Fruit fly (Drosophila melanogaster): ENCODE results near the gene TM9SF2.

The TM9SF2 gene

DNA sequence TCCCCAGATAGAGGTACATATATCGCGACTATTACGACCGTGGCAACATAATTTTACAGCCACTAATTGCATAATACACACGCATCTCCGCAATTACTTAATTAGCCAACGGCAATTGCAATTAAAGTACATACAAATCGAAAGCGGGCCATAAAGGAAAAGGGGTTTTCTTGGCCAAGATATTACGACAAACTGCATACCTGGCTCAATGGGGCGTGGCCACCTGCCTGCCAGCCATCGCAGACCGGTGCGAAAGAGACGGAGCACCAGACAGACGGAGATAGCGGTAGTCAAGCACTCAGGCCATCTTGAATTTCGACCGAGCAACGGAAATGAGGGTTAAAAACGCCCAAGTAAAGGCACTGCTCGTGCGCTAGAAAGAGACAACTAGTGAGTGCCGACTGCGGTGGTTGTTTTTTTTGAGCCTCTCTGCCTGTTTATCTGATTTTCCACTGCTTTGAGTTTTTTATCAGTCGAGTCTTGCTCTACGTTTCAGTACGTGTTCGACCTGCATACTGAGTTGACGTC is 36.2 kb upstream of the TM9SF2 start, which contains the start of gene cad (continued):
- no peak for TF ChIP-seq Hr78 (GFP tag; optimal IDR thresholded peaks at IDR 0.05)
- TF ChIP-seq CG8290 (GFP tag; optimal IDR thresholded peaks at IDR 0.05) = no peak
- peak in 1 of 2 experiments; percentile 36 for TF ChIP-seq CG8290 (tag; optimal IDR thresholded peaks at IDR 0.05)
- no peak for TF ChIP-seq lmd (GFP tag; IDR thresholded peaks at IDR 0.05)
- TF ChIP-seq eve (GFP tag; optimal IDR thresholded peaks at IDR 0.05) = no peak
- peak; percentile 51 for TF ChIP-seq ttk (GFP tag; IDR thresholded peaks at IDR 0.05)
- peak; percentile 43 for TF ChIP-seq her (GFP tag; optimal IDR thresholded peaks at IDR 0.05)
- no peak for TF ChIP-seq trh (GFP tag; optimal IDR thresholded peaks at IDR 0.05)
- no peak for TF ChIP-seq fd3F (GFP tag; optimal IDR thresholded peaks at IDR 0.05)
- TF ChIP-seq sima (GFP tag; optimal IDR thresholded peaks at IDR 0.05) = no peak
- TF ChIP-seq CG11456 (GFP tag; IDR thresholded peaks at IDR 0.05) = no peak
- TF ChIP-seq CG6791 (GFP tag; IDR thresholded peaks at IDR 0.05; ENCODE audit: partially characterized antibody) = peak; percentile 48; the same call in 2 of the 3 replicates
- no peak for TF ChIP-seq Xbp1 (GFP tag; optimal IDR thresholded peaks at IDR 0.05)
- no peak for TF ChIP-seq wor (GFP tag; IDR thresholded peaks at IDR 0.05)
- TF ChIP-seq caup (GFP tag; optimal IDR thresholded peaks at IDR 0.05; ENCODE audit: severe bottlenecking) = peak; percentile 40
- TF ChIP-seq CG15696 (tag; optimal IDR thresholded peaks at IDR 0.05) = no peak
- TF ChIP-seq CG18599 (GFP tag; optimal IDR thresholded peaks at IDR 0.05) = no peak
- TF ChIP-seq CG33557 (GFP tag; optimal IDR thresholded peaks at IDR 0.05) = peak; percentile 5
- no peak for TF ChIP-seq CG18619 (GFP tag; optimal IDR thresholded peaks at IDR 0.05)
- peak in 1 of 2 experiments; percentile 15 for TF ChIP-seq Pdp1 (GFP tag; optimal IDR thresholded peaks at IDR 0.05)
- peak; percentile 42; the same call in 1 of the 2 replicates for TF ChIP-seq ato (GFP tag; IDR thresholded peaks at IDR 0.05; ENCODE audit: partially characterized antibody)
- TF ChIP-seq MTF-1 (GFP tag; optimal IDR thresholded peaks at IDR 0.05; ENCODE audit: borderline replicate concordance) = peak; percentile 44
- TF ChIP-seq CG31365 (tag; optimal IDR thresholded peaks at IDR 0.05) = peak; percentile 44
- no peak for TF ChIP-seq hkb (optimal IDR thresholded peaks at IDR 0.05)
- peak; percentile 61; the same call in 1 of the 2 replicates for TF ChIP-seq hkb (GFP tag; IDR thresholded peaks at IDR 0.05)
- TF ChIP-seq Lim3 (GFP tag; IDR thresholded peaks at IDR 0.05) = no peak
- TF ChIP-seq CG4404 (GFP tag; IDR thresholded peaks at IDR 0.05) = no peak
- no peak for TF ChIP-seq dimm (GFP tag; IDR thresholded peaks at IDR 0.05)
- TF ChIP-seq Sry-δ (GFP tag; optimal IDR thresholded peaks at IDR 0.05) = no peak
- TF ChIP-seq zen (tag; optimal IDR thresholded peaks at IDR 0.05) = peak; percentile 45
- peak; percentile 37 for TF ChIP-seq CG34376 (GFP tag; optimal IDR thresholded peaks at IDR 0.05)
- no peak for TF ChIP-seq CG30431 (GFP tag; optimal IDR thresholded peaks at IDR 0.05)
- TF ChIP-seq zen2 (GFP tag; IDR thresholded peaks at IDR 0.05; ENCODE audit: partially characterized antibody) = no peak
- TF ChIP-seq CG17359 (tag; optimal IDR thresholded peaks at IDR 0.05) = peak; percentile 15
- TF ChIP-seq abd-A (tag; optimal IDR thresholded peaks at IDR 0.05) = no peak
- no peak for TF ChIP-seq CG16813 (GFP tag; IDR thresholded peaks at IDR 0.05; ENCODE audit: partially characterized antibody)
- TF ChIP-seq bigmax (GFP tag; optimal IDR thresholded peaks at IDR 0.05) = peak; percentile 45
- TF ChIP-seq NfI (GFP tag; optimal IDR thresholded peaks at IDR 0.05) = peak; percentile 22
- TF ChIP-seq grn (GFP tag; optimal IDR thresholded peaks at IDR 0.05) = peak; percentile 97
- TF ChIP-seq Dll (GFP tag; IDR thresholded peaks at IDR 0.05; ENCODE audit: partially characterized antibody) = no peak
- 0 out of 2 replicates have a peak, but pooled peaks have one; percentile 27 for TF ChIP-seq tna (GFP tag; IDR thresholded peaks at IDR 0.05; ENCODE audit: partially characterized antibody)
- no peak for TF ChIP-seq corto (GFP tag; optimal IDR thresholded peaks at IDR 0.05)
- TF ChIP-seq CG15479 (GFP tag; optimal IDR thresholded peaks at IDR 0.05) = peak; percentile 30
- no peak for TF ChIP-seq chn (GFP tag; optimal IDR thresholded peaks at IDR 0.05)
- no peak for TF ChIP-seq Fer1 (GFP tag; optimal IDR thresholded peaks at IDR 0.05)
- TF ChIP-seq Dref (GFP tag; IDR thresholded peaks at IDR 0.05) = no peak
- TF ChIP-seq al (GFP tag; IDR thresholded peaks at IDR 0.05) = no peak
- TF ChIP-seq bowl (GFP tag; IDR thresholded peaks at IDR 0.05) = no peak
- TF ChIP-seq CG2678 (tag; optimal IDR thresholded peaks at IDR 0.05) = peak; percentile 15
- TF ChIP-seq Med (GFP tag) = peak; percentile 94
